ENCODE assay signal across 1 fruit fly cellular context in genomic region chr3L:16164150-16165039, dm6.
TF ChIP-seq lines count a peak whose summit lies in the region.

Gene CG5151, minus strand, starts transcription at chr3L:16164701.

TF ChIP-seq in whole organism, embryonic, 481 proteins besides CTCF, POLR2A, EP300 and RAD21 (continued from another document and continues in another):
- TF ChIP-seq stc (GFP tag; IDR thresholded peaks at IDR 0.05; lab: Robert Waterston, UW) (no peak; the same call in 1 of the 2 replicates), CG10147 (GFP tag; optimal IDR thresholded peaks at IDR 0.05; lab: Kevin White, UChicago) (no peak), CG11085 (GFP tag; IDR thresholded peaks at IDR 0.05; lab: Robert Waterston, UW) (no peak), sc (optimal IDR thresholded peaks at IDR 0.05; lab: Kevin White, UChicago) (no peak), sc (GFP tag; optimal IDR thresholded peaks at IDR 0.05; lab: Kevin White, UChicago) (no peak), repo (GFP tag; optimal IDR thresholded peaks at IDR 0.05; lab: Kevin White, UChicago) (no peak), CHES-1-like (GFP tag; optimal IDR thresholded peaks at IDR 0.05; lab: Kevin White, UChicago) (peak; percentile 13), CG5953 (GFP tag; IDR thresholded peaks at IDR 0.05; lab: Robert Waterston, UW) (no peak), CG10979 (tag; optimal IDR thresholded peaks at IDR 0.05; lab: Kevin White, UChicago) (no peak), CG17912 (GFP tag; optimal IDR thresholded peaks at IDR 0.05; lab: Kevin White, UChicago) (no peak), Dip3 (GFP tag; optimal IDR thresholded peaks at IDR 0.05; lab: Kevin White, UChicago) (no peak), CG15696 (tag; optimal IDR thresholded peaks at IDR 0.05; lab: Kevin White, UChicago) (no peak), Mrtf (GFP tag; IDR thresholded peaks at IDR 0.05; lab: Robert Waterston, UW) (no peak), CG1233 (GFP tag; optimal IDR thresholded peaks at IDR 0.05; lab: Kevin White, UChicago) (no peak), pho (GFP tag; optimal IDR thresholded peaks at IDR 0.05; lab: Kevin White, UChicago) (no peak), Taf1 (GFP tag; IDR thresholded peaks at IDR 0.05; lab: Robert Waterston, UW) (no peak), amos (GFP tag; IDR thresholded peaks at IDR 0.05; lab: Robert Waterston, UW; ENCODE audit: partially characterized antibody) (peak; percentile 45; the same call in 1 of the 2 replicates), TFAM (GFP tag; optimal IDR thresholded peaks at IDR 0.05; lab: Kevin White, UChicago) (no peak), Usf (GFP tag; optimal IDR thresholded peaks at IDR 0.05; lab: Kevin White, UChicago) (no peak), Antp (GFP tag; optimal IDR thresholded peaks at IDR 0.05; lab: Kevin White, UChicago) (no peak), Xrp1 (GFP tag; IDR thresholded peaks at IDR 0.05; lab: Robert Waterston, UW) (no peak; the same call in 1 of the 2 replicates), CG18476 (GFP tag; optimal IDR thresholded peaks at IDR 0.05; lab: Kevin White, UChicago) (no peak), CG3847 (GFP tag; IDR thresholded peaks at IDR 0.05; lab: Robert Waterston, UW) (no peak), CG3281 (GFP tag; optimal IDR thresholded peaks at IDR 0.05; lab: Kevin White, UChicago) (peak; percentile 36), CG2889 (GFP tag; IDR thresholded peaks at IDR 0.05; lab: Robert Waterston, UW) (no peak), CG15073 (GFP tag; optimal IDR thresholded peaks at IDR 0.05; lab: Kevin White, UChicago) (no peak), nmo (GFP tag; optimal IDR thresholded peaks at IDR 0.05; lab: Kevin White, UChicago) (no peak), BEAF-32 (GFP tag; optimal IDR thresholded peaks at IDR 0.05; lab: Kevin White, UChicago) (no peak), CG14441 (GFP tag; IDR thresholded peaks at IDR 0.05; lab: Robert Waterston, UW) (0 out of 2 replicates have a peak, but pooled peaks have one; percentile 10), CG4424 (GFP tag; optimal IDR thresholded peaks at IDR 0.05; lab: Kevin White, UChicago) (no peak), pan (optimal IDR thresholded peaks at IDR 0.05; lab: Kevin White, UChicago) (no peak), pan (GFP tag; optimal IDR thresholded peaks at IDR 0.05 in 1 of 2, IDR thresholded peaks at IDR 0.05 in 1 of 2) (peak in 1 of 2 experiments; percentile 45), pros (GFP tag; optimal IDR thresholded peaks at IDR 0.05; lab: Kevin White, UChicago) (no peak), sens (GFP tag; lab: Kevin White, UChicago) (peak; percentile 56), MTF-1 (GFP tag; optimal IDR thresholded peaks at IDR 0.05; lab: Kevin White, UChicago; ENCODE audit: borderline replicate concordance) (peak; percentile 38), croc (GFP tag; conservative IDR thresholded peaks at IDR 0.05; lab: Robert Waterston, UW) (no peak), ato (GFP tag; IDR thresholded peaks at IDR 0.05; lab: Robert Waterston, UW; ENCODE audit: partially characterized antibody) (peak; percentile 88), yki (optimal IDR thresholded peaks at IDR 0.05; lab: Kevin White, UChicago) (peak; percentile 74), CG17385 (GFP tag; optimal IDR thresholded peaks at IDR 0.05; lab: Kevin White, UChicago) (peak; percentile 13), Med (GFP tag; lab: Kevin White, UChicago) (peak; percentile 81), CG11696 (GFP tag; IDR thresholded peaks at IDR 0.05; lab: Robert Waterston, UW) (no peak), CG30403 (GFP tag; optimal IDR thresholded peaks at IDR 0.05; lab: Kevin White, UChicago) (no peak), CG42726 (GFP tag; IDR thresholded peaks at IDR 0.05; lab: Robert Waterston, UW; ENCODE audit: partially characterized antibody) (peak; percentile 38; the same call in 1 of the 2 replicates), Dbx (GFP tag; IDR thresholded peaks at IDR 0.05; lab: Robert Waterston, UW) (peak; percentile 28; the same call in 1 of the 3 replicates), NK7.1 (GFP tag; optimal IDR thresholded peaks at IDR 0.05; lab: Kevin White, UChicago) (no peak), ap (GFP tag; IDR thresholded peaks at IDR 0.05; lab: Robert Waterston, UW) (no peak), CG8944 (GFP tag; optimal IDR thresholded peaks at IDR 0.05; lab: Kevin White, UChicago) (no peak), CkIIα-i1 (GFP tag; IDR thresholded peaks at IDR 0.05; lab: Robert Waterston, UW) (no peak), dmrt99B (tag; optimal IDR thresholded peaks at IDR 0.05; lab: Kevin White, UChicago) (no peak), tx (GFP tag; optimal IDR thresholded peaks at IDR 0.05; lab: Kevin White, UChicago) (no peak), Dp (GFP tag; optimal IDR thresholded peaks at IDR 0.05; lab: Kevin White, UChicago) (no peak), p53 (GFP tag; optimal IDR thresholded peaks at IDR 0.05; lab: Kevin White, UChicago) (no peak), CG13624 (GFP tag; optimal IDR thresholded peaks at IDR 0.05; lab: Kevin White, UChicago) (no peak), CG13296 (GFP tag; optimal IDR thresholded peaks at IDR 0.05; lab: Kevin White, UChicago) (peak; percentile 22), ac (GFP tag; optimal IDR thresholded peaks at IDR 0.05; lab: Kevin White, UChicago) (no peak), CG1529 (GFP tag; optimal IDR thresholded peaks at IDR 0.05; lab: Kevin White, UChicago) (no peak), CG15011 (GFP tag; optimal IDR thresholded peaks at IDR 0.05; lab: Kevin White, UChicago) (no peak), Gsc (GFP tag; IDR thresholded peaks at IDR 0.05; lab: Robert Waterston, UW) (no peak), HLH3B (GFP tag; IDR thresholded peaks at IDR 0.05; lab: Robert Waterston, UW) (no peak), CG43689 (GFP tag; IDR thresholded peaks at IDR 0.05; lab: Robert Waterston, UW) (no peak), HmgZ (tag; optimal IDR thresholded peaks at IDR 0.05; lab: Kevin White, UChicago) (no peak), seq (GFP tag; IDR thresholded peaks at IDR 0.05; lab: Robert Waterston, UW) (no peak), oc (tag; optimal IDR thresholded peaks at IDR 0.05; lab: Kevin White, UChicago) (no peak), Hey (tag; optimal IDR thresholded peaks at IDR 0.05; lab: Kevin White, UChicago) (no peak), hbn (GFP tag; IDR thresholded peaks at IDR 0.05; lab: Robert Waterston, UW; ENCODE audit: partially characterized antibody) (no peak), org-1 (GFP tag; optimal IDR thresholded peaks at IDR 0.05; lab: Kevin White, UChicago) (no peak), sqz (GFP tag; optimal IDR thresholded peaks at IDR 0.05; lab: Kevin White, UChicago) (peak; percentile 4), Doc2 (GFP tag; IDR thresholded peaks at IDR 0.05; lab: Robert Waterston, UW) (no peak), CG4854 (GFP tag; optimal IDR thresholded peaks at IDR 0.05; lab: Kevin White, UChicago) (no peak), exex (tag; optimal IDR thresholded peaks at IDR 0.05; lab: Kevin White, UChicago) (peak; percentile 20), CG4328 (GFP tag; optimal IDR thresholded peaks at IDR 0.05; lab: Kevin White, UChicago) (no peak), br (optimal IDR thresholded peaks at IDR 0.05; lab: Kevin White, UChicago) (no peak), BtbVII (GFP tag; optimal IDR thresholded peaks at IDR 0.05; lab: Kevin White, UChicago) (peak; percentile 40), cwo (GFP tag; optimal IDR thresholded peaks at IDR 0.05; lab: Kevin White, UChicago) (peak; percentile 53), da (GFP tag; optimal IDR thresholded peaks at IDR 0.05; lab: Kevin White, UChicago) (no peak), insv (GFP tag; optimal IDR thresholded peaks at IDR 0.05; lab: Kevin White, UChicago) (no peak), Bteb2 (GFP tag; optimal IDR thresholded peaks at IDR 0.05; lab: Kevin White, UChicago) (no peak), CG33213 (GFP tag; optimal IDR thresholded peaks at IDR 0.05; lab: Kevin White, UChicago) (no peak), hkb (optimal IDR thresholded peaks at IDR 0.05; lab: Kevin White, UChicago) (no peak), hkb (GFP tag; IDR thresholded peaks at IDR 0.05; lab: Robert Waterston, UW) (peak; percentile 54), pum (GFP tag; optimal IDR thresholded peaks at IDR 0.05; lab: Kevin White, UChicago) (no peak), Spps (tag; optimal IDR thresholded peaks at IDR 0.05; lab: Kevin White, UChicago) (no peak), Ada2b (GFP tag; IDR thresholded peaks at IDR 0.05; lab: Robert Waterston, UW) (no peak), psq (GFP tag; optimal IDR thresholded peaks at IDR 0.05; lab: Kevin White, UChicago) (no peak), CG8359 (GFP tag; optimal IDR thresholded peaks at IDR 0.05; lab: Kevin White, UChicago; ENCODE audit: borderline replicate concordance) (no peak), twi (tag; optimal IDR thresholded peaks at IDR 0.05; lab: Kevin White, UChicago) (no peak), Fer3 (tag; optimal IDR thresholded peaks at IDR 0.05; lab: Kevin White, UChicago) (no peak), sna (GFP tag; IDR thresholded peaks at IDR 0.05; lab: Robert Waterston, UW; ENCODE audit: partially characterized antibody) (peak; percentile 74), CG6689 (GFP tag; IDR thresholded peaks at IDR 0.05; lab: Robert Waterston, UW) (no peak), HLH54F (GFP tag; optimal IDR thresholded peaks at IDR 0.05; lab: Kevin White, UChicago) (no peak), tll (GFP tag; optimal IDR thresholded peaks at IDR 0.05; lab: Kevin White, UChicago) (no peak), Lhr (GFP tag; optimal IDR thresholded peaks at IDR 0.05; lab: Kevin White, UChicago) (no peak), CG14667 (GFP tag; IDR thresholded peaks at IDR 0.05; lab: Robert Waterston, UW) (no peak), CG31388 (GFP tag; optimal IDR thresholded peaks at IDR 0.05; lab: Kevin White, UChicago) (no peak), gsb-n (tag; optimal IDR thresholded peaks at IDR 0.05; lab: Kevin White, UChicago) (no peak), onecut (GFP tag; IDR thresholded peaks at IDR 0.05; lab: Robert Waterston, UW) (no peak), CG9876 (GFP tag; optimal IDR thresholded peaks at IDR 0.05; lab: Kevin White, UChicago) (no peak), mld (GFP tag; IDR thresholded peaks at IDR 0.05; lab: Robert Waterston, UW; ENCODE audit: partially characterized antibody) (peak; percentile 84; the same call in 2 of the 3 replicates), cg (GFP tag; optimal IDR thresholded peaks at IDR 0.05; lab: Kevin White, UChicago) (peak; percentile 70), sens-2 (GFP tag; IDR thresholded peaks at IDR 0.05; lab: Robert Waterston, UW) (no peak), esg (GFP tag; conservative IDR thresholded peaks at IDR 0.05; lab: Robert Waterston, UW) (no peak), CG14050 (GFP tag; IDR thresholded peaks at IDR 0.05; lab: Robert Waterston, UW) (no peak), Lim3 (GFP tag; IDR thresholded peaks at IDR 0.05; lab: Robert Waterston, UW) (no peak), CG9932 (GFP tag; IDR thresholded peaks at IDR 0.05; lab: Robert Waterston, UW) (no peak), D19B (GFP tag; optimal IDR thresholded peaks at IDR 0.05; lab: Kevin White, UChicago) (peak; percentile 63), crc (GFP tag; optimal IDR thresholded peaks at IDR 0.05; lab: Kevin White, UChicago) (no peak), chif (GFP tag; optimal IDR thresholded peaks at IDR 0.05; lab: Kevin White, UChicago) (no peak), Lpt (GFP tag; optimal IDR thresholded peaks at IDR 0.05; lab: Kevin White, UChicago) (no peak), CG8924 (tag; optimal IDR thresholded peaks at IDR 0.05; lab: Kevin White, UChicago) (peak; percentile 40), wdn (GFP tag; IDR thresholded peaks at IDR 0.05; lab: Robert Waterston, UW) (peak; percentile 33; the same call in 1 of the 2 replicates), CG4730 (GFP tag; IDR thresholded peaks at IDR 0.05; lab: Robert Waterston, UW) (no peak), CG14014 (GFP tag; IDR thresholded peaks at IDR 0.05; lab: Robert Waterston, UW) (0 out of 2 replicates have a peak, but pooled peaks have one; percentile 3), CG3407 (GFP tag; optimal IDR thresholded peaks at IDR 0.05; lab: Kevin White, UChicago) (no peak), CG2120 (GFP tag; optimal IDR thresholded peaks at IDR 0.05; lab: Kevin White, UChicago) (no peak), Oaz (GFP tag; IDR thresholded peaks at IDR 0.05; lab: Robert Waterston, UW) (no peak), CG18011 (GFP tag; optimal IDR thresholded peaks at IDR 0.05; lab: Kevin White, UChicago) (no peak), CG12769 (tag; optimal IDR thresholded peaks at IDR 0.05; lab: Kevin White, UChicago) (peak; percentile 19), Elba2 (GFP tag; optimal IDR thresholded peaks at IDR 0.05; lab: Kevin White, UChicago) (no peak), pnt (GFP tag; optimal IDR thresholded peaks at IDR 0.05; lab: Kevin White, UChicago) (no peak), nerfin-1 (tag; optimal IDR thresholded peaks at IDR 0.05; lab: Kevin White, UChicago) (no peak), schlank (tag; optimal IDR thresholded peaks at IDR 0.05; lab: Kevin White, UChicago) (peak; percentile 14), CG11456 (GFP tag; IDR thresholded peaks at IDR 0.05; lab: Robert Waterston, UW) (no peak), CG13287 (GFP tag; IDR thresholded peaks at IDR 0.05; lab: Robert Waterston, UW; ENCODE audit: partially characterized antibody) (peak; percentile 46), CG6654 (GFP tag; optimal IDR thresholded peaks at IDR 0.05; lab: Kevin White, UChicago) (no peak), Ets97D (GFP tag; optimal IDR thresholded peaks at IDR 0.05; lab: Kevin White, UChicago) (no peak), Bdp1 (GFP tag; optimal IDR thresholded peaks at IDR 0.05; lab: Kevin White, UChicago) (no peak), sim (GFP tag; IDR thresholded peaks at IDR 0.05; lab: Robert Waterston, UW) (no peak), disco-r (GFP tag; optimal IDR thresholded peaks at IDR 0.05; lab: Kevin White, UChicago) (no peak), nau (GFP tag; optimal IDR thresholded peaks at IDR 0.05; lab: Kevin White, UChicago) (peak; percentile 36), Blimp-1 (GFP tag; optimal IDR thresholded peaks at IDR 0.05; lab: Kevin White, UChicago) (no peak), CG17186 (GFP tag; optimal IDR thresholded peaks at IDR 0.05; lab: Kevin White, UChicago) (no peak), ab (GFP tag; optimal IDR thresholded peaks at IDR 0.05; lab: Kevin White, UChicago) (no peak), CG4282 (GFP tag; optimal IDR thresholded peaks at IDR 0.05; lab: Kevin White, UChicago) (no peak), CG2202 (tag; optimal IDR thresholded peaks at IDR 0.05; lab: Kevin White, UChicago) (no peak), Awh (GFP tag; IDR thresholded peaks at IDR 0.05; lab: Robert Waterston, UW) (no peak), btn (GFP tag; optimal IDR thresholded peaks at IDR 0.05; lab: Kevin White, UChicago) (no peak), Atf-2 (GFP tag; optimal IDR thresholded peaks at IDR 0.05; lab: Kevin White, UChicago) (no peak), NC2α (GFP tag; optimal IDR thresholded peaks at IDR 0.05; lab: Kevin White, UChicago) (no peak)
